Worm (Caenorhabditis elegans): ENCODE data around the gene M57.2.

Gene M57.2

ce11 chrIV:3551777-3552462, 24.8 kb downstream of the M57.2 start (continued):
- TF ChIP-seq mxl-2 (GFP tag; conservative IDR thresholded peaks at IDR 0.05) (peak; percentile 30; the same call in 1 of the 2 replicates), lin-29 (GFP tag; IDR thresholded peaks at IDR 0.05) (no peak), nhr-42 (GFP tag; IDR thresholded peaks at IDR 0.05) (0 out of 2 replicates have a peak, but pooled peaks have one; percentile 50), nhr-77 (tag; optimal IDR thresholded peaks at IDR 0.05) (no peak), madf-5 (GFP tag; IDR thresholded peaks at IDR 0.05) (peak; percentile 58 to 82; a peak in 2 of 4 replicates), duxl-1 (tag; optimal IDR thresholded peaks at IDR 0.05; ENCODE audit: poor library complexity) (peak; percentile 63), unc-130 (GFP tag; optimal IDR thresholded peaks at IDR 0.05) (peak; percentile 26), attf-4 (tag; optimal IDR thresholded peaks at IDR 0.05) (no peak), tag-97 (GFP tag; IDR thresholded peaks at IDR 0.05) (no peak), lin-39 (tag; optimal IDR thresholded peaks at IDR 0.05) (no peak), ceh-32 (tag; optimal IDR thresholded peaks at IDR 0.05; ENCODE audit: poor library complexity) (no peak), zfp-2 (tag; optimal IDR thresholded peaks at IDR 0.05) (peak; percentile 8)

ce11 chrIV:3552933-3553332, 25.8 kb downstream of the M57.2 start:
- no peak for TF ChIP-seq egl-27 (tag; optimal IDR thresholded peaks at IDR 0.05)
- no peak for TF ChIP-seq lim-7 (GFP tag; IDR thresholded peaks at IDR 0.05)
- peak in 1 of 2 experiments; percentile 90 for TF ChIP-seq unc-62 (GFP tag; optimal IDR thresholded peaks at IDR 0.05 in 1 of 2)
- no peak for TF ChIP-seq unc-62 (tag; optimal IDR thresholded peaks at IDR 0.05)

- TF ChIP-seq nhr-41 (GFP tag; IDR thresholded peaks at IDR 0.05) = no peak
- TF ChIP-seq saeg-2 (GFP tag; IDR thresholded peaks at IDR 0.05) = no peak
- no peak for TF ChIP-seq vab-7 (GFP tag; IDR thresholded peaks at IDR 0.05)
- TF ChIP-seq ceh-82 (tag; optimal IDR thresholded peaks at IDR 0.05) = no peak
- no peak for TF ChIP-seq sdz-12 (GFP tag; optimal IDR thresholded peaks at IDR 0.05)
- TF ChIP-seq mdl-1 (tag; optimal IDR thresholded peaks at IDR 0.05) = no peak
- no peak for TF ChIP-seq F49E8.2 (tag; optimal IDR thresholded peaks at IDR 0.05; ENCODE audit: borderline replicate concordance)
- no peak for TF ChIP-seq F10B5.3 (tag; optimal IDR thresholded peaks at IDR 0.05)
- TF ChIP-seq snpc-1.2 (GFP tag; IDR thresholded peaks at IDR 0.05) = no peak
- no peak for TF ChIP-seq nhr-28 (tag; optimal IDR thresholded peaks at IDR 0.05)
- no peak for TF ChIP-seq dpl-1 (GFP tag; optimal IDR thresholded peaks at IDR 0.05)
- TF ChIP-seq dmd-6 (GFP tag; IDR thresholded peaks at IDR 0.05) = no peak
- TF ChIP-seq F44E2.7 (GFP tag; IDR thresholded peaks at IDR 0.05) = no peak
- no peak for TF ChIP-seq zfp-3 (GFP tag; conservative IDR thresholded peaks at IDR 0.05)
- no peak for TF ChIP-seq ces-1 (GFP tag; optimal IDR thresholded peaks at IDR 0.05)
- TF ChIP-seq ctbp-1 (GFP tag; IDR thresholded peaks at IDR 0.05) = no peak
- TF ChIP-seq Y48G9A.11 (GFP tag; IDR thresholded peaks at IDR 0.05) = no peak
- TF ChIP-seq ztf-7 (tag; optimal IDR thresholded peaks at IDR 0.05) = no peak
- TF ChIP-seq dmd-9 (GFP tag; IDR thresholded peaks at IDR 0.05) = no peak
Measured at ce11 chrIV:3557331-3557730, 30.2 kb downstream of the M57.2 start, which contains the start of gene osm-9. Gene osm-9 (minus strand): TSS chrIV:3557431.

- TF ChIP-seq ZK546.5 (tag; optimal IDR thresholded peaks at IDR 0.05) (no peak), aha-1 (tag) (peak; percentile 93)
Measured at ce11 chrIV:3559201-3559600, 32.0 kb downstream of the M57.2 start.

Data from whole organism, L4 larva.